Worm (Caenorhabditis elegans) whole organism, L1 larva: ENCODE measurements around the gene F56H9.8.

Experiments
- C16A3.4 ChIP-seq: fragments of 150-350 bp; optimal IDR thresholded peaks from 2 replicates; lab custom pipeline; 2014; ENCODE audit warnings: missing biosample characterization, missing genetic modification characterization
- C34B4.2 ChIP-seq: sonication (generic microtip); optimal IDR thresholded peaks from 2 replicates; lab custom pipeline; 2017; ENCODE audit warnings: mild to moderate bottlenecking, missing genetic modification characterization, missing compliant biosample characterization
- F16B12.6 ChIP-seq: fragments of 150-350 bp; optimal IDR thresholded peaks from 2 replicates; lab custom pipeline; 2014; ENCODE audit warnings: missing biosample characterization, missing genetic modification characterization
- aha-1 ChIP-seq: fragments of 150-350 bp; optimal IDR thresholded peaks from 2 replicates; lab custom pipeline; 2014; ENCODE audit warnings: missing biosample characterization, missing genetic modification characterization
- alr-1 ChIP-seq: fragments of 200-800 bp; sonication (Bioruptor generic); optimal IDR thresholded peaks from 2 replicates; lab custom pipeline; 2018; ENCODE audit warnings: borderline replicate concordance, mild to moderate bottlenecking, missing genetic modification characterization, missing compliant biosample characterization
- ceh-63 ChIP-seq: fragments of 200-800 bp; sonication (Bioruptor generic); optimal IDR thresholded peaks from 2 replicates; lab custom pipeline; 2018; ENCODE audit warnings: mild to moderate bottlenecking, missing genetic modification characterization, missing compliant biosample characterization
- ceh-8 ChIP-seq: fragments of 200-800 bp; sonication (Bioruptor generic); optimal IDR thresholded peaks from 2 replicates; lab custom pipeline; 2018; ENCODE audit warnings: mild to moderate bottlenecking, missing genetic modification characterization, moderate library complexity, missing compliant biosample characterization
- ceh-82 ChIP-seq, 3 experiments: fragments of 150-350 bp in 1 of 3; sonication (generic microtip) in 2 of 3; optimal IDR thresholded peaks; 2 replicates each; lab custom pipeline; 2014 to 2017; ENCODE audit warnings: missing biosample characterization in 3 of 3, missing genetic modification characterization in 3 of 3
- ceh-88 ChIP-seq: fragments of 200-800 bp; sonication (Bioruptor generic); IDR thresholded peaks from 2 replicates; pipeline ENCODE4 v1.3.6; 2022; ENCODE audit warnings: missing genetic modification characterization, missing compliant biosample characterization
- dsc-1 ChIP-seq: sonication (generic microtip); optimal IDR thresholded peaks from 2 replicates; lab custom pipeline; 2016; ENCODE audit warnings: mild to moderate bottlenecking, missing genetic modification characterization, missing compliant biosample characterization
- efl-1 ChIP-seq, 4 experiments: fragments of 150-350 bp; optimal IDR thresholded peaks in 3 of 4; peaks in 1 of 4; 1 replicate in 1 of 4; 2 replicates in 3 of 4; lab custom pipeline; 2014; ENCODE audit warnings: missing biosample characterization in 2 of 4, missing genetic modification characterization in 2 of 4, missing genetic modification reagents in 2 of 4
- egl-27 ChIP-seq, 2 experiments: fragments of 150-350 bp in 1 of 2; sonication (generic microtip); optimal IDR thresholded peaks; 3 replicates each; lab custom pipeline; 2017 to 2018; ENCODE audit warnings: missing biosample characterization in 2 of 2, missing genetic modification characterization in 2 of 2, missing genetic modification reagents in 2 of 2
- fkh-10 ChIP-seq: sonication (generic microtip); optimal IDR thresholded peaks from 2 replicates; lab custom pipeline; 2017; ENCODE audit warnings: missing biosample characterization, missing genetic modification reagents, missing genetic modification characterization
- fos-1 ChIP-seq: fragments of 150-350 bp; optimal IDR thresholded peaks from 2 replicates; lab custom pipeline; 2014; ENCODE audit warnings: missing biosample characterization, missing genetic modification characterization
- hlh-17 ChIP-seq: fragments of 200-800 bp; sonication (Bioruptor generic); optimal IDR thresholded peaks from 2 replicates; lab custom pipeline; 2018; ENCODE audit warnings: missing genetic modification characterization, mild to moderate bottlenecking, missing compliant biosample characterization, moderate library complexity, borderline replicate concordance
- hpl-2 ChIP-seq: fragments of 150-350 bp; optimal IDR thresholded peaks from 2 replicates; lab custom pipeline; 2014; ENCODE audit warnings: missing biosample characterization, missing genetic modification reagents, missing genetic modification characterization
- irx-1 ChIP-seq: sonication (generic microtip); optimal IDR thresholded peaks from 2 replicates; lab custom pipeline; 2016; ENCODE audit warnings: missing genetic modification characterization, missing compliant biosample characterization
- isw-1 ChIP-seq: fragments of 200-800 bp; sonication (Bioruptor generic); IDR thresholded peaks from 2 replicates; pipeline ENCODE4 v1.3.6; 2022; ENCODE audit warnings: missing genetic modification characterization, missing compliant biosample characterization
- jun-1 ChIP-seq: fragments of 150-350 bp; optimal IDR thresholded peaks from 2 replicates; lab custom pipeline; 2014; ENCODE audit warnings: missing biosample characterization, missing genetic modification reagents, missing genetic modification characterization
- lin-13 ChIP-seq: fragments of 150-350 bp; optimal IDR thresholded peaks from 2 replicates; lab custom pipeline; 2014; ENCODE audit warnings: missing biosample characterization, missing genetic modification reagents, missing genetic modification characterization
- lin-14 ChIP-seq: fragments of 200-800 bp; sonication (Bioruptor generic); optimal IDR thresholded peaks from 2 replicates; lab custom pipeline; 2018; ENCODE audit warnings: mild to moderate bottlenecking, missing genetic modification characterization, moderate library complexity, missing compliant biosample characterization
- lin-35 ChIP-seq, 2 experiments: fragments of 150-350 bp; optimal IDR thresholded peaks; 2 replicates each; lab custom pipeline; 2014; ENCODE audit warnings: missing biosample characterization in 2 of 2, missing genetic modification characterization in 2 of 2, missing genetic modification reagents in 2 of 2
- lin-39 ChIP-seq: fragments of 150-350 bp; optimal IDR thresholded peaks from 2 replicates; lab custom pipeline; 2014; ENCODE audit warnings: missing biosample characterization, missing genetic modification reagents, missing genetic modification characterization
- lsy-2 ChIP-seq, 2 experiments: fragments of 150-350 bp; optimal IDR thresholded peaks; 2 replicates each; lab custom pipeline; 2014; ENCODE audit warnings: missing biosample characterization in 2 of 2, missing genetic modification characterization in 2 of 2
- mab-9 ChIP-seq: fragments of 200-800 bp; sonication (Bioruptor generic); IDR thresholded peaks from 2 replicates; pipeline ENCODE4 v1.3.6; 2022; ENCODE audit warnings: missing genetic modification reagents, missing genetic modification characterization, missing compliant biosample characterization
- mef-2 ChIP-seq: fragments of 150-350 bp; optimal IDR thresholded peaks from 2 replicates; lab custom pipeline; 2014; ENCODE audit warnings: missing biosample characterization, missing genetic modification characterization
- nhr-11 ChIP-seq: fragments of 150-350 bp; optimal IDR thresholded peaks from 2 replicates; lab custom pipeline; 2014; ENCODE audit warnings: missing biosample characterization, missing genetic modification characterization
- nhr-12 ChIP-seq: sonication (generic microtip); optimal IDR thresholded peaks from 2 replicates; lab custom pipeline; 2017; ENCODE audit warnings: missing biosample characterization, missing genetic modification characterization
- nhr-19 ChIP-seq: fragments of 200-800 bp; sonication (Bioruptor generic); conservative IDR thresholded peaks from 2 replicates; pipeline ENCODE4 v1.3.6; 2022; ENCODE audit warnings: missing genetic modification characterization, missing compliant biosample characterization
- nhr-20 ChIP-seq: sonication (generic microtip); optimal IDR thresholded peaks from 2 replicates; lab custom pipeline; 2016; ENCODE audit warnings: mild to moderate bottlenecking, missing genetic modification characterization, missing compliant biosample characterization
- nhr-47 ChIP-seq: sonication (generic microtip); optimal IDR thresholded peaks from 2 replicates; lab custom pipeline; 2016; ENCODE audit warnings: mild to moderate bottlenecking, missing genetic modification characterization, moderate library complexity, missing compliant biosample characterization
- nhr-71 ChIP-seq: sonication (generic microtip); optimal IDR thresholded peaks from 2 replicates; lab custom pipeline; 2016; ENCODE audit warnings: mild to moderate bottlenecking, missing genetic modification characterization, moderate library complexity, missing compliant biosample characterization
- nhr-76 ChIP-seq: sonication (generic microtip); optimal IDR thresholded peaks from 2 replicates; lab custom pipeline; 2017; ENCODE audit warnings: missing biosample characterization, missing genetic modification characterization
- nhr-84 ChIP-seq: sonication (generic microtip); optimal IDR thresholded peaks from 2 replicates; lab custom pipeline; 2017; ENCODE audit warnings: missing biosample characterization, missing genetic modification characterization
- nhr-85 ChIP-seq: sonication (generic microtip); peaks from one replicate; lab custom pipeline; 2016; ENCODE audit warnings: missing genetic modification characterization, inconsistent platforms, missing compliant biosample characterization
- nhr-90 ChIP-seq: sonication (generic microtip); optimal IDR thresholded peaks from 2 replicates; lab custom pipeline; 2016; ENCODE audit warnings: mild to moderate bottlenecking, missing genetic modification characterization, missing compliant biosample characterization; ENCODE audit not compliant: poor library complexity
- pax-3 ChIP-seq: fragments of 200-800 bp; sonication (Bioruptor generic); optimal IDR thresholded peaks from 2 replicates; lab custom pipeline; 2018; ENCODE audit warnings: mild to moderate bottlenecking, missing genetic modification characterization, moderate library complexity, missing compliant biosample characterization
- pqm-1 ChIP-seq: sonication (generic microtip); optimal IDR thresholded peaks from 3 replicates; lab custom pipeline; 2017; ENCODE audit warnings: missing biosample characterization, missing genetic modification characterization
- skn-1 ChIP-seq: fragments of 150-350 bp; optimal IDR thresholded peaks from 2 replicates; lab custom pipeline; 2014; ENCODE audit warnings: missing biosample characterization, missing genetic modification characterization
- snpc-4 ChIP-seq: fragments of 150-350 bp; optimal IDR thresholded peaks from 2 replicates; lab custom pipeline; 2014; ENCODE audit warnings: missing biosample characterization, missing genetic modification characterization
- snu-23 ChIP-seq: sonication (generic microtip); optimal IDR thresholded peaks from 2 replicates; lab custom pipeline; 2016; ENCODE audit warnings: missing genetic modification characterization, missing compliant biosample characterization
- sox-4 ChIP-seq: sonication (generic microtip); optimal IDR thresholded peaks from 2 replicates; lab custom pipeline; 2016; ENCODE audit warnings: missing genetic modification characterization, missing compliant biosample characterization
- sptf-1 ChIP-seq: fragments of 150-350 bp; optimal IDR thresholded peaks from 2 replicates; lab custom pipeline; 2014; ENCODE audit warnings: missing biosample characterization, missing genetic modification characterization
- tbx-2 ChIP-seq: sonication (generic microtip); optimal IDR thresholded peaks from 2 replicates; lab custom pipeline; 2016; ENCODE audit warnings: missing genetic modification characterization, missing compliant biosample characterization
- unc-130 ChIP-seq: fragments of 150-350 bp; optimal IDR thresholded peaks from 2 replicates; lab custom pipeline; 2017; ENCODE audit warnings: missing biosample characterization, missing genetic modification characterization, inconsistent platforms
- unc-86 ChIP-seq: sonication (generic microtip); optimal IDR thresholded peaks from 2 replicates; lab custom pipeline; 2016; ENCODE audit warnings: missing genetic modification characterization, missing compliant biosample characterization
- vab-15 ChIP-seq: sonication (generic microtip); optimal IDR thresholded peaks from 2 replicates; lab custom pipeline; 2017; ENCODE audit warnings: missing genotype, mild to moderate bottlenecking, missing genetic modification characterization, missing compliant biosample characterization
- xbp-1 ChIP-seq: sonication (generic microtip); optimal IDR thresholded peaks from 2 replicates; lab custom pipeline; 2016; ENCODE audit warnings: missing genetic modification characterization, missing compliant biosample characterization
- zag-1 ChIP-seq: fragments of 150-350 bp; optimal IDR thresholded peaks from 2 replicates; lab custom pipeline; 2014; ENCODE audit warnings: missing biosample characterization, missing genetic modification characterization
- zip-4 ChIP-seq: fragments of 200-800 bp; sonication (Bioruptor generic); optimal IDR thresholded peaks from 2 replicates; lab custom pipeline; 2018; ENCODE audit warnings: mild to moderate bottlenecking, missing genetic modification characterization, moderate library complexity, missing compliant biosample characterization

Gene F56H9.8

DNA sequence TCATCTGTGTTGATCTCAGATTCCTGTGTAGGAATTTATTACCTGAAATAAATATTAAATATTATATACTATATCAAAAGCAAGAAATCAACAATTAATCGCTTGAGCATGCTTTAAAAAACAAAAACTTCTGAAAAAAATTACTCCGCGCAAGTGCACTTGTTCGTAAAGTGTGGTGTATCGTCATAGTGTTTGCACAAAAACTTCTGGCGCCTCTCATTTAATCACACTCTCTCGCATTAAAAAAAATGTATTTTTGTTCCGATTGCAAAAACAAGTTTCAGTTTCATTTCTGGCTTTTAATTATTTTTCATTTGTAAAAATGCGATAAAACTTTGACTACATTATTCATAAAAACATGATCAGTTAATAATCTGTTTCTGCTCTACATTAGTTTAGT is 45.5 kb upstream of the F56H9.8 start, which contains the start of the genes C14C10.10 and ril-2 (continued):
- no peak for TF ChIP-seq alr-1 (tag; lab: Kevin White, UChicago)
- TF ChIP-seq snu-23 (GFP tag; lab: Kevin White, UChicago) = peak; percentile 43
- no peak for TF ChIP-seq C16A3.4 (tag; lab: Kevin White, UChicago)
- no peak for TF ChIP-seq egl-27 (tag; optimal IDR thresholded peaks at IDR 0.05; lab: Kevin White, UChicago)
- no peak for TF ChIP-seq zag-1 (tag; lab: Kevin White, UChicago)
- no peak for TF ChIP-seq sox-4
- no peak for TF ChIP-seq hpl-2 (GFP tag; lab: Kevin White, UChicago)
- no peak for TF ChIP-seq sptf-1

DNA sequence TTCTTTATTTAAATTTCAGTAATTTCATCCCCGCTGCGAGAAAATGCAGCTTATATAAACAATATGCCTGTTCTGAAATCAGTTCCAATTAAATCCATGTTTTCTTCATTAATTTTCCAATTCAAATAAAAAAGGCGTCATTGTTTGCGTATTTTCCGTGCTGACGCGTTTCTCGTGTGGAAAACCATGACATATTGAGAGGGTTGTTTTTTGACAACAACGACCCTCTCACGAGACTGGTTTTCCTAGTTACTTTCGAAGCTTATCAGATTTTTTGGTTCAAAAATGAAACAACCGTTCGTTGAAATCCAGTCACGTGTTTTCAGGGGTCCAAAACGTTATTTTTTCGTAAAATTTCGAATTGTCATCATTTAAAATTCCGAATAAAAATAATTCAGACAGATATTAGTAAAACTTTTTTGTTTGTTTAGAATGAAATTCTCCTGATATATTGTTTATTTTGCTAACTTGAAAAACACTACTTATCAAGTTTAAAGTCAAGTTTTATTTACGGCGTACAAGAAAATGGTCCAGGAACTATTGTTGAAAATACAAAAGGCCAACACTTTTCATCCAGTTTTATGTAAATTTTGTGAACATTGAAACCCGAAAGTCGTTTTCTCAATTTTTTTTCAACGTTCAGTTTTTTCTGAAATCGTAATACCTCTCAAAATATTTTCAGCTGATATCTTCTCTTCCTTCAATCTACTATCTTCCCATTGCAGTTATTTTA is 44.9 kb upstream of the F56H9.8 start, which contains the start of gene C14C10.5:
C14C10.5 (plus strand) TSS at position 683 of the 733 bp plus-strand sequence.
- TF ChIP-seq fos-1 (tag; lab: Kevin White, UChicago) = no peak
- no peak for TF ChIP-seq unc-86
- TF ChIP-seq lin-14 (GFP tag; lab: Kevin White, UChicago) = peak; percentile 19
- TF ChIP-seq lin-39 = no peak
- no peak for TF ChIP-seq jun-1 (tag; lab: Kevin White, UChicago)
- TF ChIP-seq C34B4.2 (tag; lab: Kevin White, UChicago) = no peak
- no peak for TF ChIP-seq snpc-4 (tag; lab: Kevin White, UChicago)
- TF ChIP-seq nhr-11 (tag; lab: Kevin White, UChicago) = no peak
- TF ChIP-seq nhr-84 (tag; lab: Kevin White, UChicago) = no peak
- TF ChIP-seq nhr-47 (tag; lab: Kevin White, UChicago) = peak; percentile 10
- TF ChIP-seq lin-13 (GFP tag; lab: Kevin White, UChicago) = no peak
- TF ChIP-seq ceh-82 (tag; optimal IDR thresholded peaks at IDR 0.05; lab: Kevin White, UChicago) = no peak
- no peak for TF ChIP-seq hlh-17 (GFP tag; lab: Kevin White, UChicago)
- peak in 1 of 2 experiments; percentile 42 for TF ChIP-seq lsy-2 (tag; optimal IDR thresholded peaks at IDR 0.05; lab: Kevin White, UChicago)
- TF ChIP-seq F16B12.6 (tag; lab: Kevin White, UChicago) = no peak
- no peak for TF ChIP-seq xbp-1 (tag; lab: Kevin White, UChicago)
- TF ChIP-seq unc-130 (tag; lab: Kevin White, UChicago) = no peak
- peak; percentile 37 for TF ChIP-seq nhr-85
- peak; percentile 14 for TF ChIP-seq nhr-20 (tag; lab: Kevin White, UChicago)
- no peak for TF ChIP-seq mab-9 (GFP tag; lab: Robert Waterston, UW)
- no peak for TF ChIP-seq pqm-1 (tag; lab: Kevin White, UChicago)
- no peak for TF ChIP-seq irx-1 (tag; lab: Kevin White, UChicago)
- peak; percentile 65 for TF ChIP-seq skn-1 (tag; lab: Kevin White, UChicago)
- TF ChIP-seq dsc-1 (tag; lab: Kevin White, UChicago) = peak; percentile 51
- TF ChIP-seq ceh-88 (GFP tag; lab: Robert Waterston, UW) = no peak
- TF ChIP-seq fkh-10 = no peak
- no peak for TF ChIP-seq ceh-63 (GFP tag; lab: Kevin White, UChicago)
- peak; percentile 9 for TF ChIP-seq snu-23 (GFP tag; lab: Kevin White, UChicago)
- TF ChIP-seq nhr-12 (tag; lab: Kevin White, UChicago) = no peak
- TF ChIP-seq vab-15 (tag; lab: Kevin White, UChicago) = no peak
- no peak for TF ChIP-seq nhr-71
- no peak for TF ChIP-seq nhr-76 (tag; lab: Kevin White, UChicago)
- no peak for TF ChIP-seq aha-1
- no peak for TF ChIP-seq isw-1 (GFP tag; lab: Robert Waterston, UW)
- TF ChIP-seq tbx-2 (tag; lab: Kevin White, UChicago) = no peak
- no peak for TF ChIP-seq sox-4
- no peak for TF ChIP-seq efl-1 (optimal IDR thresholded peaks at IDR 0.05; lab: Kevin White, UChicago)
- peak in 1 of 2 experiments; percentile 62 for TF ChIP-seq efl-1 (GFP tag; optimal IDR thresholded peaks at IDR 0.05 in 1 of 2; lab: Kevin White, UChicago)
- no peak for TF ChIP-seq nhr-90 (tag; lab: Kevin White, UChicago)
- TF ChIP-seq pax-3 (tag; lab: Kevin White, UChicago) = no peak
- TF ChIP-seq nhr-19 = no peak
- no peak for TF ChIP-seq ceh-8 (GFP tag; lab: Kevin White, UChicago)
- no peak for TF ChIP-seq zip-4 (GFP tag; lab: Kevin White, UChicago)
- TF ChIP-seq lin-35 (GFP tag; optimal IDR thresholded peaks at IDR 0.05; lab: Kevin White, UChicago) = peak in 1 of 2 experiments; percentile 19
- no peak for TF ChIP-seq mef-2 (tag; lab: Kevin White, UChicago)
